Fruit fly (Drosophila melanogaster): Measurements from ENCODE around the gene CG1486.

DNA sequence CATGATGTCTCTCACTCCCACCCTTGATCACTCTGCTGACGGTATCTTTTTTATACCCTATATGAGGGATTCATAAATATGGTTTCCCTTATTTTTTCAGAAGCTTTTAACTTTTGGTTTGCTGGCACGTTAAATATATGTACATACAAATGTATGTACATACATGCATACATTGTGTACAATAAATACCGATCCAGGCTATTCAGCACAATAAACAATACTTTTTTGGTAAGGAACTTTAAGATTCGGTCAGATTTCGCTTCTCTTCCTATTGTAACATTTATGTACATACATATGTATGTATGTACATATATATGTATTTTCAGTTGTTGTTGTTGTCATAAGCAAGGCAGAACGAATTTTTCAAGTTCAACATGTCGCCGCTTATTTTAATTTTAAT is 41.8 kb upstream of the CG1486 start:
- TF ChIP-seq CG8478 (optimal IDR thresholded peaks at IDR 0.05) = no peak
- no peak for TF ChIP-seq CTCF (optimal IDR thresholded peaks at IDR 0.05)
